Worm (Caenorhabditis elegans): ENCODE data around the gene C09B9.2.

ce11 chrIV:4993128-4993527, 36.0 kb upstream of the C09B9.2 start:
- TF ChIP-seq nhr-28 (tag; optimal IDR thresholded peaks at IDR 0.05) (no peak), egl-27 (tag; optimal IDR thresholded peaks at IDR 0.05) (no peak), elt-2 (tag; optimal IDR thresholded peaks at IDR 0.05) (no peak), tbx-2 (tag; optimal IDR thresholded peaks at IDR 0.05) (no peak), dpl-1 (GFP tag; optimal IDR thresholded peaks at IDR 0.05) (no peak), nhr-20 (tag; optimal IDR thresholded peaks at IDR 0.05) (no peak), unc-130 (tag; optimal IDR thresholded peaks at IDR 0.05) (no peak), lin-13 (GFP tag; optimal IDR thresholded peaks at IDR 0.05) (no peak), nhr-237 (tag; optimal IDR thresholded peaks at IDR 0.05) (no peak), efl-1 (optimal IDR thresholded peaks at IDR 0.05) (no peak), efl-1 (GFP tag; optimal IDR thresholded peaks at IDR 0.05 in 1 of 2) (no peak)

Measured in whole organism, L1 larva.